Worm (Caenorhabditis elegans): ENCODE measurements around the gene rpt-3.
A peak's percentile ranks its signal among the peaks of the same experiment; 100 is the strongest.

The rpt-3 gene

ce11 chrIII:6446807-6447206 lies 42.8 kb upstream of the rpt-3 start, which contains the start of gene let-721:
Gene let-721, minus strand, starts transcription at chrIII:6446907.
- TF ChIP-seq T23F11.4 (GFP tag; optimal IDR thresholded peaks at IDR 0.05) (no peak), pros-1 (tag; optimal IDR thresholded peaks at IDR 0.05) (no peak), ceh-18 (tag; optimal IDR thresholded peaks at IDR 0.05) (no peak), pag-3 (tag; optimal IDR thresholded peaks at IDR 0.05; ENCODE audit: borderline replicate concordance) (no peak), lim-6 (tag; optimal IDR thresholded peaks at IDR 0.05) (no peak), unc-42 (tag; optimal IDR thresholded peaks at IDR 0.05) (no peak), ahr-1 (tag; optimal IDR thresholded peaks at IDR 0.05) (no peak), tbx-2 (tag; optimal IDR thresholded peaks at IDR 0.05) (no peak), ceh-24 (tag; optimal IDR thresholded peaks at IDR 0.05) (no peak)

ce11 chrIII:6447521-6447920 lies 42.1 kb upstream of the rpt-3 start:
- TF ChIP-seq ceh-14 (tag; optimal IDR thresholded peaks at IDR 0.05) (no peak), pros-1 (tag; optimal IDR thresholded peaks at IDR 0.05) (no peak), dmd-4 (tag; optimal IDR thresholded peaks at IDR 0.05; ENCODE audit: borderline replicate concordance) (no peak), hlh-30 (tag; optimal IDR thresholded peaks at IDR 0.05; ENCODE audit: insufficient read depth) (peak; percentile 18), dve-1 (tag; optimal IDR thresholded peaks at IDR 0.05) (no peak), elt-2 (tag; optimal IDR thresholded peaks at IDR 0.05) (peak; percentile 39), gmeb-2 (tag; optimal IDR thresholded peaks at IDR 0.05) (no peak), che-1 (tag; optimal IDR thresholded peaks at IDR 0.05) (no peak), unc-55 (GFP tag; optimal IDR thresholded peaks at IDR 0.05) (no peak), ceh-48 (tag; optimal IDR thresholded peaks at IDR 0.05) (no peak)

- TF ChIP-seq ceh-34 (tag; optimal IDR thresholded peaks at IDR 0.05) (no peak), ceh-18 (tag; optimal IDR thresholded peaks at IDR 0.05) (no peak), pha-2 (tag; optimal IDR thresholded peaks at IDR 0.05) (no peak), elt-4 (tag; optimal IDR thresholded peaks at IDR 0.05) (no peak), hlh-30 (tag; optimal IDR thresholded peaks at IDR 0.05; ENCODE audit: insufficient read depth) (no peak), ceh-14 (tag; optimal IDR thresholded peaks at IDR 0.05) (no peak), fkh-10 (GFP tag; optimal IDR thresholded peaks at IDR 0.05) (no peak), ahr-1 (tag; optimal IDR thresholded peaks at IDR 0.05) (no peak), tbx-2 (tag; optimal IDR thresholded peaks at IDR 0.05) (no peak), pha-4 (tag; optimal IDR thresholded peaks at IDR 0.05) (no peak), madf-2 (tag; optimal IDR thresholded peaks at IDR 0.05) (no peak), ceh-45 (GFP tag; IDR thresholded peaks at IDR 0.05) (no peak)
Measured at ce11 chrIII:6449854-6450253, 39.7 kb upstream of the rpt-3 start.

ce11 chrIII:6450596-6450995 lies 39.0 kb upstream of the rpt-3 start, which contains the start of gene T26A5.6:
Gene T26A5.6, minus strand, starts transcription at chrIII:6450696.
- no peak for TF ChIP-seq pax-1 (tag; optimal IDR thresholded peaks at IDR 0.05)
- TF ChIP-seq lin-11 (tag; optimal IDR thresholded peaks at IDR 0.05), result no peak
- TF ChIP-seq lim-6 (tag; optimal IDR thresholded peaks at IDR 0.05), result no peak
- no peak for TF ChIP-seq rnt-1 (tag; optimal IDR thresholded peaks at IDR 0.05)
- no peak for TF ChIP-seq ceh-30 (tag; optimal IDR thresholded peaks at IDR 0.05)
- TF ChIP-seq hlh-8 (tag; optimal IDR thresholded peaks at IDR 0.05), result no peak
- no peak for TF ChIP-seq Y22D7AL.16 (tag; optimal IDR thresholded peaks at IDR 0.05)
- TF ChIP-seq ahr-1 (tag; optimal IDR thresholded peaks at IDR 0.05), result no peak
- TF ChIP-seq che-1 (tag; optimal IDR thresholded peaks at IDR 0.05), result no peak
- TF ChIP-seq zip-5 (tag; optimal IDR thresholded peaks at IDR 0.05), result no peak

- TF ChIP-seq ceh-22 (tag; optimal IDR thresholded peaks at IDR 0.05), result no peak
- TF ChIP-seq unc-3 (GFP tag; conservative IDR thresholded peaks at IDR 0.05), result no peak
- TF ChIP-seq unc-3 (tag; optimal IDR thresholded peaks at IDR 0.05), result no peak
- TF ChIP-seq F13H6.1 (tag; optimal IDR thresholded peaks at IDR 0.05), result no peak
- TF ChIP-seq sox-2 (GFP tag; IDR thresholded peaks at IDR 0.05), result no peak
- TF ChIP-seq fkh-10 (GFP tag; optimal IDR thresholded peaks at IDR 0.05), result no peak
- TF ChIP-seq nhr-232 (tag; optimal IDR thresholded peaks at IDR 0.05), result no peak
Measured at ce11 chrIII:6452278-6452677, 37.3 kb upstream of the rpt-3 start, which contains the start of gene set-1. Gene set-1, minus strand, starts transcription at chrIII:6452378.
